Worm (Caenorhabditis elegans) whole organism, L4 larva: ENCODE measurements around the gene K11H3.5.
A peak's percentile ranks its signal among the peaks of the same experiment; 100 is the strongest.

ENCODE experiments used
- D1046.2 ChIP-seq: fragments of 200-800 bp; sonication (Bioruptor generic); IDR thresholded peaks from 2 replicates; pipeline ENCODE4 v1.3.6; 2022; ENCODE audit warnings: missing genetic modification characterization, missing compliant biosample characterization
- F10B5.3 ChIP-seq: sonication (generic microtip); optimal IDR thresholded peaks from 2 replicates; lab custom pipeline; 2016; ENCODE audit warnings: mild to moderate bottlenecking, missing genetic modification characterization, missing compliant biosample characterization
- T20F7.1 ChIP-seq: fragments of 200-800 bp; sonication (Bioruptor generic); optimal IDR thresholded peaks from 2 replicates; lab custom pipeline; 2018; ENCODE audit warnings: mild to moderate bottlenecking, missing genetic modification characterization, missing compliant biosample characterization
- T26A8.4 ChIP-seq: fragments of 200-800 bp; sonication (Bioruptor generic); IDR thresholded peaks from 2 replicates; pipeline ENCODE4 v1.3.6; 2022; ENCODE audit warnings: missing genetic modification characterization, missing compliant biosample characterization
- Y48G9A.11 ChIP-seq: fragments of 200-800 bp; sonication (Bioruptor generic); IDR thresholded peaks from 2 replicates; pipeline ENCODE4 v1.3.6; 2022; ENCODE audit warnings: missing genetic modification reagents, missing genetic modification characterization, missing compliant biosample characterization
- Y5F2A.4 ChIP-seq: fragments of 200-800 bp; sonication (Bioruptor generic); optimal IDR thresholded peaks from 2 replicates; lab custom pipeline; 2018; ENCODE audit warnings: mild to moderate bottlenecking, missing genetic modification characterization, missing compliant biosample characterization
- ZK337.2 ChIP-seq: fragments of 200-800 bp; sonication (Bioruptor generic); IDR thresholded peaks from 2 replicates; pipeline ENCODE4 v1.3.6; 2022; ENCODE audit warnings: missing genetic modification reagents, missing genetic modification characterization, missing compliant biosample characterization
- aly-2 ChIP-seq: sonication (generic microtip); optimal IDR thresholded peaks from 2 replicates; lab custom pipeline; 2018; ENCODE audit warnings: missing biosample characterization, missing genetic modification characterization
- attf-4 ChIP-seq: sonication (generic microtip); optimal IDR thresholded peaks from 3 replicates; lab custom pipeline; 2017; ENCODE audit warnings: missing biosample characterization, missing genetic modification characterization
- ceh-28 ChIP-seq: fragments of 150-350 bp; optimal IDR thresholded peaks from 2 replicates; lab custom pipeline; 2014; ENCODE audit warnings: missing biosample characterization, missing genetic modification reagents, missing genetic modification characterization
- ces-1 ChIP-seq: fragments of 150-350 bp; sonication (generic microtip); optimal IDR thresholded peaks from 4 replicates; lab custom pipeline; 2014; ENCODE audit warnings: missing biosample characterization, missing genetic modification reagents, missing genetic modification characterization
- ctbp-1 ChIP-seq: fragments of 200-800 bp; sonication (Bioruptor generic); IDR thresholded peaks from 2 replicates; pipeline ENCODE4 v1.3.6; 2022; ENCODE audit warnings: missing genetic modification reagents, missing genetic modification characterization, missing compliant biosample characterization
- daf-16 ChIP-seq, 3 experiments: sonication (generic microtip); optimal IDR thresholded peaks; 2 replicates each; lab custom pipeline; 2016 to 2017; ENCODE audit warnings: missing genetic modification characterization in 3 of 3, missing genetic modification reagents in 3 of 3, mild to moderate bottlenecking in 2 of 3, missing compliant biosample characterization in 2 of 3, missing biosample characterization in 1 of 3, moderate library complexity in 1 of 3
- dve-1 ChIP-seq: sonication (generic microtip); optimal IDR thresholded peaks from 2 replicates; lab custom pipeline; 2017; ENCODE audit warnings: antibody characterized with exemption, mild to moderate bottlenecking, missing genetic modification characterization, missing compliant biosample characterization; ENCODE audit not compliant: insufficient read depth
- egl-43 ChIP-seq: fragments of 200-800 bp; sonication (Bioruptor generic); IDR thresholded peaks from 2 replicates; pipeline ENCODE4 v1.3.6; 2022; ENCODE audit warnings: missing genetic modification reagents, missing genetic modification characterization, missing compliant biosample characterization
- gei-8 ChIP-seq: fragments of 200-800 bp; sonication (Bioruptor generic); optimal IDR thresholded peaks from 2 replicates; lab custom pipeline; 2018; ENCODE audit warnings: mild to moderate bottlenecking, missing genetic modification characterization, missing compliant biosample characterization
- hif-1 ChIP-seq, 2 experiments: sonication (generic microtip); optimal IDR thresholded peaks; 2 replicates each; lab custom pipeline; 2016 to 2017; ENCODE audit warnings: missing compliant biosample characterization in 2 of 2, missing genetic modification characterization in 2 of 2, missing genetic modification reagents in 2 of 2, missing genotype in 2 of 2, mild to moderate bottlenecking in 1 of 2
- hlh-11 ChIP-seq: fragments of 200-800 bp; sonication (Bioruptor generic); optimal IDR thresholded peaks from 2 replicates; lab custom pipeline; 2018; ENCODE audit warnings: mild to moderate bottlenecking, missing genetic modification characterization, missing compliant biosample characterization
- lin-15B ChIP-seq: fragments of 150-350 bp; sonication (generic microtip); optimal IDR thresholded peaks from 3 replicates; lab custom pipeline; 2014; ENCODE audit warnings: missing biosample characterization, missing genetic modification characterization
- lin-29 ChIP-seq: fragments of 200-800 bp; sonication (Bioruptor generic); IDR thresholded peaks from 2 replicates; pipeline ENCODE4 v1.3.6; 2022; ENCODE audit warnings: missing genetic modification reagents, missing genetic modification characterization, missing compliant biosample characterization
- lsy-2 ChIP-seq, 2 experiments: fragments of 150-350 bp in 1 of 2; sonication (generic microtip) in 1 of 2; optimal IDR thresholded peaks; 2 replicates each; lab custom pipeline; 2014 to 2017; ENCODE audit warnings: missing biosample characterization in 2 of 2, missing genetic modification characterization in 2 of 2
- mdl-1 ChIP-seq, 2 experiments: fragments of 150-350 bp in 1 of 2; sonication (generic microtip) in 1 of 2; optimal IDR thresholded peaks; 2 replicates each; lab custom pipeline; 2014 to 2017; ENCODE audit warnings: missing biosample characterization in 2 of 2, missing genetic modification characterization in 2 of 2
- mdt-29 ChIP-seq: fragments of 200-800 bp; sonication (Bioruptor generic); IDR thresholded peaks from 2 replicates; pipeline ENCODE4 v1.3.6; 2022; ENCODE audit warnings: missing genetic modification reagents, missing genetic modification characterization, missing compliant biosample characterization
- mep-1 ChIP-seq: fragments of 150-350 bp; sonication (generic microtip); optimal IDR thresholded peaks from 3 replicates; lab custom pipeline; 2014; ENCODE audit warnings: missing biosample characterization, missing genetic modification characterization
- mes-2 ChIP-seq: sonication (generic microtip); optimal IDR thresholded peaks from 2 replicates; lab custom pipeline; 2016; ENCODE audit warnings: missing genotype, mild to moderate bottlenecking, missing genetic modification characterization, missing compliant biosample characterization; ENCODE audit not compliant: poor library complexity, severe bottlenecking
- mxl-3 ChIP-seq: fragments of 200-800 bp; sonication (Bioruptor generic); optimal IDR thresholded peaks from 2 replicates; lab custom pipeline; 2018; ENCODE audit warnings: mild to moderate bottlenecking, missing genetic modification characterization, missing compliant biosample characterization
- nhr-102 ChIP-seq: sonication (generic microtip); optimal IDR thresholded peaks from 2 replicates; lab custom pipeline; 2016; ENCODE audit warnings: mild to moderate bottlenecking, missing genetic modification characterization, moderate library complexity, missing compliant biosample characterization
- nhr-11 ChIP-seq: fragments of 150-350 bp; optimal IDR thresholded peaks from 2 replicates; lab custom pipeline; 2014; ENCODE audit warnings: missing biosample characterization, missing genetic modification characterization
- nhr-28 ChIP-seq: fragments of 150-350 bp; optimal IDR thresholded peaks from 2 replicates; lab custom pipeline; 2014; ENCODE audit warnings: missing biosample characterization, missing genetic modification characterization
- nhr-41 ChIP-seq: fragments of 200-800 bp; sonication (Bioruptor generic); IDR thresholded peaks from 2 replicates; pipeline ENCODE4 v1.3.6; 2022; ENCODE audit warnings: missing genetic modification reagents, missing genetic modification characterization, missing compliant biosample characterization
- nhr-48 ChIP-seq: sonication (generic microtip); optimal IDR thresholded peaks from 2 replicates; lab custom pipeline; 2016; ENCODE audit warnings: mild to moderate bottlenecking, missing genetic modification characterization, missing compliant biosample characterization
- nhr-6 ChIP-seq: fragments of 150-350 bp; optimal IDR thresholded peaks from 2 replicates; lab custom pipeline; 2014; ENCODE audit warnings: missing biosample characterization, missing genetic modification characterization
- nhr-77 ChIP-seq: fragments of 150-350 bp; optimal IDR thresholded peaks from 2 replicates; lab custom pipeline; 2014; ENCODE audit warnings: missing biosample characterization, missing genetic modification characterization
- php-3 ChIP-seq: fragments of 200-800 bp; sonication (Bioruptor generic); IDR thresholded peaks from 2 replicates; pipeline ENCODE4 v1.3.6; 2022; ENCODE audit warnings: missing genetic modification reagents, missing genetic modification characterization, missing compliant biosample characterization
- sdz-12 ChIP-seq: fragments of 200-800 bp; sonication (Bioruptor generic); optimal IDR thresholded peaks from 2 replicates; lab custom pipeline; 2018; ENCODE audit warnings: mild to moderate bottlenecking, missing genetic modification characterization, missing compliant biosample characterization
- tra-1 ChIP-seq: fragments of 200-800 bp; sonication (Bioruptor generic); IDR thresholded peaks from 2 replicates; pipeline ENCODE4 v1.3.6; 2022; ENCODE audit warnings: missing genetic modification reagents, missing genetic modification characterization, missing compliant biosample characterization
- unc-62 ChIP-seq, 3 experiments: fragments of 150-350 bp in 1 of 3; sonication (generic microtip); optimal IDR thresholded peaks in 2 of 3; peaks in 1 of 3; 1 replicate in 1 of 3; 2 replicates in 2 of 3; lab custom pipeline; 2014 to 2017; ENCODE audit warnings: missing biosample characterization in 3 of 3, missing genetic modification characterization in 3 of 3, missing genetic modification reagents in 3 of 3, missing genotype in 1 of 3
- vab-7 ChIP-seq: fragments of 200-800 bp; sonication (Bioruptor generic); IDR thresholded peaks from 2 replicates; pipeline ENCODE4 v1.3.6; 2022; ENCODE audit warnings: missing genetic modification reagents, missing genetic modification characterization, missing compliant biosample characterization
- zfp-2 ChIP-seq: sonication (generic microtip); optimal IDR thresholded peaks from 2 replicates; lab custom pipeline; 2016; ENCODE audit warnings: mild to moderate bottlenecking, missing genetic modification characterization, missing compliant biosample characterization
- zfp-3 ChIP-seq: fragments of 200-800 bp; sonication (Bioruptor generic); conservative IDR thresholded peaks from 2 replicates; pipeline ENCODE4 v1.3.6; 2022; ENCODE audit warnings: missing genetic modification reagents, missing genetic modification characterization, missing compliant biosample characterization
- zip-2 ChIP-seq: fragments of 150-350 bp; optimal IDR thresholded peaks from 2 replicates; lab custom pipeline; 2014; ENCODE audit warnings: missing biosample characterization, missing genetic modification characterization

Gene K11H3.5

DNA sequence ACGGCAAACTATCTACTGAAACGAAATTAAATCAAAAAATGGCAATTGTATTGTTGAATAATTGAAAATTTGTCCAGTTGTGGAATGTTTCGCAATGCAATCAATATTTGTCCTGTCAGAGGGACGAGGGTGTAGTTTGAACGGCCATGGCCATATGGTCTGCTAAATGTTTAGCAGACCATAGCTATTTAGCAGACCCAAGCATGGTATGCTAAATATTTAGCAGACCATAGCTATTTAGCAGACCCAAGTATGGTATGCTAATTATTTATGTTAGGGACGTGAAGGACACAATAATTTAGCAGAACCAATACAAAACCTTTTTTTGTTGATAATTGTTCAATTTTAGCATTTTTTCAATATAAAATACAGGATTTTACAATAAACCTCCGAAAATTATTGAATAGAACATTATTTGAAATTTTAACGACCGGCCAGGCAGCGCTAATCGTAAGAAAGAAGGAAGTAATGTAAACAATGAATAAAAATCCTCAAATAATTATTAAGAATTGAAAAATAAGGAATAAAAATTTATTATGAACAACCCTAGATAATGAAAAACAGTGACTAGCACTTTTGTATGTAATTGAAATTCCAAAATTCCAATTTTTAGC lies 38.5 kb upstream of the K11H3.5 start, which contains the start of gene riok-3:
Gene riok-3, minus strand, starts transcription at position 15 of the 614 bp plus-strand sequence.
- TF ChIP-seq nhr-28 (tag; lab: Kevin White, UChicago) (peak; percentile 12), zfp-3 (GFP tag; lab: Robert Waterston, UW) (peak; percentile 77), ctbp-1 (GFP tag; lab: Robert Waterston, UW) (no peak), sdz-12 (GFP tag; lab: Kevin White, UChicago) (no peak), mes-2 (tag; lab: Kevin White, UChicago) (peak; percentile 47), vab-7 (GFP tag; lab: Robert Waterston, UW) (no peak), D1046.2 (GFP tag; lab: Robert Waterston, UW) (no peak), gei-8 (GFP tag; lab: Kevin White, UChicago) (peak; percentile 18), nhr-77 (tag; lab: Kevin White, UChicago) (peak; percentile 39), dve-1 (tag; lab: Kevin White, UChicago) (peak; percentile 1), zip-2 (tag; lab: Kevin White, UChicago) (peak; percentile 87), hif-1 (tag; optimal IDR thresholded peaks at IDR 0.05; lab: Kevin White, UChicago) (no peak), unc-62 (GFP tag; optimal IDR thresholded peaks at IDR 0.05 in 1 of 2; lab: Kevin White, UChicago) (peak in 1 of 2 experiments; percentile 25), unc-62 (tag; optimal IDR thresholded peaks at IDR 0.05; lab: Kevin White, UChicago) (no peak), lsy-2 (tag; optimal IDR thresholded peaks at IDR 0.05; lab: Kevin White, UChicago) (peak in 1 of 2 experiments; percentile 51), nhr-102 (tag; lab: Kevin White, UChicago) (peak; percentile 35), php-3 (GFP tag; lab: Robert Waterston, UW) (peak; percentile 55; the same call in 1 of the 2 replicates), mdt-29 (GFP tag; lab: Robert Waterston, UW) (0 out of 2 replicates have a peak, but pooled peaks have one; percentile 8), zfp-2 (no peak), hlh-11 (tag; lab: Kevin White, UChicago) (peak; percentile 1), T20F7.1 (peak; percentile 40), T26A8.4 (GFP tag; lab: Robert Waterston, UW) (peak; percentile 78), mep-1 (peak; percentile 33), daf-16 (GFP tag; optimal IDR thresholded peaks at IDR 0.05; lab: Kevin White, UChicago) (no peak), daf-16 (tag; optimal IDR thresholded peaks at IDR 0.05; lab: Kevin White, UChicago) (no peak)

DNA sequence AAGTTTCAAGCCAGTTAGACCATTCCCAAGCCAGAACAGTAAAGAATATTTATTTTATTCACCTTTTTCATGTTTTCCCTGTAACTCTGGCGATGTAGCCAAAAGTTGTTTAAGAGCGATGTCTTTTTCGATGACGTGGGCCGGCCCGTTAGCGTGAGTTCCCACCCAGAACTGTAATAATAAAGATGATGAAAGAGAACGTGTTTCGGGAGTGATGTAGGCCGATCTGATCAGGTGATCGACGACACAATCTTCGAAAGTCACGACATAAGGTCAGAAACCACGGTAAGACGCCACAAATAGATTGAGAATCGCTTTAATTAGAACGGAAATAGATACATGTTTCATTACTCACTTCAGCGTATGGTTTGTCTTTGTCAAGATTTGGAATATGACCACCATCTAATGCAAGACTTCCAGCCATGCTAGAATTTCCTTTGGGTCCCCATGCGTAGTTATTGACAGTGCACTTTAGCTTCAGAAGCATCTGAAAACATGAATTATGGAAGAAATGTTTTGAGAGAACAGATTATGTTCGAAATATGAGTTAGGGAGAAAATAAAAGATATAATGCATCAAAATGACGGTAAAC lies 36.5 kb upstream of the K11H3.5 start, which contains the start of gene ZK632.4:
Gene ZK632.4, minus strand, starts transcription at position 487 of the 592 bp plus-strand sequence.
- TF ChIP-seq unc-62 (GFP tag; optimal IDR thresholded peaks at IDR 0.05 in 1 of 2; lab: Kevin White, UChicago) (peak in 1 of 2 experiments; percentile 92), unc-62 (tag; optimal IDR thresholded peaks at IDR 0.05; lab: Kevin White, UChicago) (no peak), ctbp-1 (GFP tag; lab: Robert Waterston, UW) (no peak), lin-29 (GFP tag; lab: Robert Waterston, UW) (no peak), tra-1 (GFP tag; lab: Robert Waterston, UW) (peak; percentile 34; the same call in 1 of the 2 replicates)

DNA sequence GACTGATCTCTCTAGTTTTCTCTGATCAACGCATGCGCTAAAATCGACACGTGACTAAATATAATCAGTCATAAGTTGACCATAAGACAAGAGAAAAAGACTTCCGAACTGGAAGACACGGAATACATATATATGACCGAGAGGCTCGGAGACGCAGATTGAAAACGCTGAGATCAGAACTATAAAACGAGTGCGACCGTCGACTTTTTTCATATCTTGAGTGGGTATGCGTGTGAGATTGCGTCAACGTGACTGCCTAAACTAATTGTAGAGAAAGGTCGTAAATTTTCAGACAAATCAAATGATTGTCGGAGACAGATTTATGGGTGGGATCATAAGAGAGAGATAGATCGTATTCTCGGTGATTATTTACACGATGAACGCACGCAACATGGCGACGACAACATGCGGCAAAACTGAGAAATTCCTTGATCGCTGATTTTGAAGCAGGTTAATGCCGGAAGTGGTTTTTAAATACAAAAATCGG lies 36.0 kb upstream of the K11H3.5 start:
- TF ChIP-seq attf-4 (tag; lab: Kevin White, UChicago) = no peak
- TF ChIP-seq aly-2 = no peak
- peak; percentile 2 to 25 for TF ChIP-seq lsy-2 (tag; optimal IDR thresholded peaks at IDR 0.05; lab: Kevin White, UChicago)
- TF ChIP-seq lin-29 (GFP tag; lab: Robert Waterston, UW) = no peak
- TF ChIP-seq ctbp-1 (GFP tag; lab: Robert Waterston, UW) = no peak
- TF ChIP-seq T26A8.4 (GFP tag; lab: Robert Waterston, UW) = 0 out of 2 replicates have a peak, but pooled peaks have one; percentile 15
- peak; percentile 94 for TF ChIP-seq php-3 (GFP tag; lab: Robert Waterston, UW)
- peak; percentile 75 for TF ChIP-seq nhr-28 (tag; lab: Kevin White, UChicago)
- TF ChIP-seq T20F7.1 = no peak
- peak; percentile 86 for TF ChIP-seq nhr-48 (tag; lab: Kevin White, UChicago)
- TF ChIP-seq nhr-6 = peak; percentile 38
- TF ChIP-seq lin-15B (tag; lab: Kevin White, UChicago) = no peak
- peak; percentile 5 for TF ChIP-seq zip-2 (tag; lab: Kevin White, UChicago)
- TF ChIP-seq ces-1 = no peak
- no peak for TF ChIP-seq ZK337.2 (GFP tag; lab: Robert Waterston, UW)
- TF ChIP-seq nhr-11 = no peak
- TF ChIP-seq egl-43 (GFP tag; lab: Robert Waterston, UW) = no peak
- no peak for TF ChIP-seq F10B5.3 (tag; lab: Kevin White, UChicago)
- TF ChIP-seq mdl-1 (tag; optimal IDR thresholded peaks at IDR 0.05; lab: Kevin White, UChicago) = peak; percentile 23 to 79
- TF ChIP-seq ceh-28 (tag; lab: Kevin White, UChicago) = no peak
- TF ChIP-seq Y5F2A.4 (GFP tag; lab: Kevin White, UChicago) = no peak
- no peak for TF ChIP-seq Y48G9A.11 (GFP tag; lab: Robert Waterston, UW)
- no peak for TF ChIP-seq nhr-41 (GFP tag; lab: Robert Waterston, UW)
- peak; percentile 79 for TF ChIP-seq mxl-3
